Worm (Caenorhabditis elegans) whole organism, mixed stage, embryonic: ENCODE measurements around the gene Y39A3A.4.

Experiments
- M03D4.4 ChIP-seq: sonication (generic microtip); optimal IDR thresholded peaks from 2 replicates; lab custom pipeline; 2017; ENCODE audit warnings: mild to moderate bottlenecking, missing genetic modification characterization, missing compliant biosample characterization
- ces-1 ChIP-seq: fragments of 150-350 bp; optimal IDR thresholded peaks from 2 replicates; lab custom pipeline; 2014; ENCODE audit warnings: missing biosample characterization, missing genetic modification reagents, missing genetic modification characterization
- elt-3 ChIP-seq: fragments of 150-350 bp; optimal IDR thresholded peaks from 2 replicates; lab custom pipeline; 2014; ENCODE audit warnings: missing biosample characterization, missing genetic modification characterization
- ham-2 ChIP-seq: fragments of 200-800 bp; sonication (Bioruptor generic); optimal IDR thresholded peaks from 2 replicates; lab custom pipeline; 2018; ENCODE audit warnings: mild to moderate bottlenecking, missing genetic modification characterization, missing compliant biosample characterization
- hlh-1 ChIP-seq: fragments of 150-350 bp; optimal IDR thresholded peaks from 2 replicates; lab custom pipeline; 2014; ENCODE audit warnings: missing biosample characterization, missing genetic modification reagents, missing genetic modification characterization
- mep-1 ChIP-seq: fragments of 150-350 bp; optimal IDR thresholded peaks from 2 replicates; lab custom pipeline; 2017; ENCODE audit warnings: missing biosample characterization, missing genetic modification reagents, missing genetic modification characterization, inconsistent platforms
- mls-2 ChIP-seq: sonication (generic microtip); optimal IDR thresholded peaks from 2 replicates; lab custom pipeline; 2016; ENCODE audit warnings: mild to moderate bottlenecking, missing genetic modification characterization, moderate library complexity, missing compliant biosample characterization
- ztf-11 ChIP-seq: fragments of 150-350 bp; optimal IDR thresholded peaks from 2 replicates; lab custom pipeline; 2014; ENCODE audit warnings: missing biosample characterization, missing genetic modification characterization

- TF ChIP-seq elt-3 (no peak), ztf-11 (tag; lab: Kevin White, UChicago) (no peak), mls-2 (tag; lab: Kevin White, UChicago) (no peak), hlh-1 (no peak), ham-2 (GFP tag; lab: Kevin White, UChicago) (no peak), M03D4.4 (no peak), mep-1 (no peak), ces-1 (no peak)
These were observed 28.5 kb downstream of the Y39A3A.4 start, which contains the start of gene dpy-1 for ce11 chrIII:2047907-2048306.
